Worm (Caenorhabditis elegans) whole organism, young adult: ENCODE data around the gene aptf-4.

Experiments used
- F23B12.7 ChIP-seq: sonication (generic microtip); optimal IDR thresholded peaks from 2 replicates; lab custom pipeline; 2017; ENCODE audit warnings: missing genetic modification characterization, mild to moderate bottlenecking, missing compliant biosample characterization, antibody characterized with exemption, moderate library complexity; ENCODE audit not compliant: insufficient read depth
- F39B2.1 ChIP-seq: fragments of 200-800 bp; sonication (Bioruptor generic); IDR thresholded peaks from 2 replicates; pipeline ENCODE4 v1.3.6; 2022; ENCODE audit warnings: missing genetic modification reagents, missing genetic modification characterization, missing compliant biosample characterization
- F55B11.4 ChIP-seq: sonication (generic microtip); optimal IDR thresholded peaks from 2 replicates; lab custom pipeline; 2016; ENCODE audit warnings: missing compliant biosample characterization, missing genetic modification characterization, borderline replicate concordance; ENCODE audit not compliant: insufficient read depth
- F57C9.4 ChIP-seq: sonication (generic microtip); optimal IDR thresholded peaks from 2 replicates; lab custom pipeline; 2017; ENCODE audit warnings: mild to moderate bottlenecking, missing genetic modification characterization, missing compliant biosample characterization
- K11D2.4 ChIP-seq: fragments of 200-800 bp; sonication (Bioruptor generic); IDR thresholded peaks from 2 replicates; pipeline ENCODE4 v1.3.6; 2022; ENCODE audit warnings: missing genetic modification reagents, missing genetic modification characterization, missing compliant biosample characterization
- Y53F4B.3 ChIP-seq: fragments of 200-800 bp; sonication (Bioruptor generic); IDR thresholded peaks from 2 replicates; pipeline ENCODE4 v1.3.6; 2022; ENCODE audit warnings: missing genetic modification reagents, missing genetic modification characterization, missing compliant biosample characterization
- ZK185.1 ChIP-seq: sonication (generic microtip); optimal IDR thresholded peaks from 2 replicates; lab custom pipeline; 2016; ENCODE audit warnings: mild to moderate bottlenecking, missing genetic modification characterization, missing compliant biosample characterization; ENCODE audit not compliant: poor library complexity, severe bottlenecking
- ama-1 ChIP-seq, 3 experiments: fragments of 150-350 bp in 1 of 3; sonication (generic microtip) in 2 of 3; optimal IDR thresholded peaks; 2 replicates each; lab custom pipeline; 2014 to 2018; ENCODE audit warnings: missing biosample characterization in 2 of 3, missing genetic modification characterization in 2 of 3, missing genetic modification reagents in 2 of 3
- atf-7 ChIP-seq: sonication (generic microtip); optimal IDR thresholded peaks from 2 replicates; lab custom pipeline; 2017; ENCODE audit warnings: mild to moderate bottlenecking, missing genetic modification characterization, missing compliant biosample characterization
- attf-5 ChIP-seq: fragments of 200-800 bp; sonication (Bioruptor generic); optimal IDR thresholded peaks from 2 replicates; lab custom pipeline; 2018; ENCODE audit warnings: mild to moderate bottlenecking, missing genetic modification characterization, missing compliant biosample characterization
- bed-1 ChIP-seq: fragments of 200-800 bp; sonication (Bioruptor generic); IDR thresholded peaks from 2 replicates; pipeline ENCODE4 v1.3.6; 2022; ENCODE audit warnings: missing genetic modification reagents, missing genetic modification characterization, missing compliant biosample characterization
- ccch-3 ChIP-seq: fragments of 200-800 bp; sonication (Bioruptor generic); optimal IDR thresholded peaks from 2 replicates; lab custom pipeline; 2018; ENCODE audit warnings: mild to moderate bottlenecking, missing genetic modification characterization, missing compliant biosample characterization
- cebp-1 ChIP-seq, 2 experiments: fragments of 200-800 bp in 1 of 2; sonication (Bioruptor generic) in 1 of 2; sonication (generic microtip) in 1 of 2; IDR thresholded peaks in 1 of 2; optimal IDR thresholded peaks in 1 of 2; 2 replicates each; pipeline versions ENCODE4 v1.3.6 to Lab custom; 2017 to 2022; ENCODE audit warnings: missing compliant biosample characterization in 2 of 2, missing genetic modification characterization in 2 of 2, mild to moderate bottlenecking in 1 of 2, missing genetic modification reagents in 1 of 2, moderate library complexity in 1 of 2
- cebp-2 ChIP-seq: fragments of 200-800 bp; sonication (Bioruptor generic); IDR thresholded peaks from 2 replicates; pipeline ENCODE4 v1.3.6; 2022; ENCODE audit warnings: missing genetic modification characterization, missing compliant biosample characterization
- ceh-58 ChIP-seq: fragments of 200-800 bp; sonication (Bioruptor generic); IDR thresholded peaks from 2 replicates; pipeline ENCODE4 v1.3.6; 2022; ENCODE audit warnings: missing genetic modification characterization, missing compliant biosample characterization
- ceh-79 ChIP-seq: sonication (generic microtip); optimal IDR thresholded peaks from 2 replicates; lab custom pipeline; 2017; ENCODE audit warnings: mild to moderate bottlenecking, missing genetic modification characterization, missing compliant biosample characterization
- chd-7 ChIP-seq: sonication (generic microtip); optimal IDR thresholded peaks from 2 replicates; lab custom pipeline; 2016; ENCODE audit warnings: mild to moderate bottlenecking, missing genetic modification characterization, moderate library complexity, missing compliant biosample characterization
- egrh-3 ChIP-seq: fragments of 200-800 bp; sonication (Bioruptor generic); IDR thresholded peaks from 2 replicates; pipeline ENCODE4 v1.3.6; 2022; ENCODE audit warnings: missing genetic modification reagents, missing genetic modification characterization, missing compliant biosample characterization
- ekl-4 ChIP-seq: fragments of 200-800 bp; sonication (Bioruptor generic); IDR thresholded peaks from 2 replicates; pipeline ENCODE4 v1.3.6; 2022; ENCODE audit warnings: missing genetic modification reagents, missing genetic modification characterization, missing compliant biosample characterization
- ets-4 ChIP-seq: fragments of 200-800 bp; sonication (Bioruptor generic); optimal IDR thresholded peaks from 2 replicates; lab custom pipeline; 2018; ENCODE audit warnings: mild to moderate bottlenecking, missing genetic modification characterization, missing compliant biosample characterization
- fkh-3 ChIP-seq: sonication (generic microtip); optimal IDR thresholded peaks from 2 replicates; lab custom pipeline; 2016; ENCODE audit warnings: mild to moderate bottlenecking, missing genetic modification characterization, missing compliant biosample characterization
- hlh-12 ChIP-seq: sonication (generic microtip); optimal IDR thresholded peaks from 2 replicates; lab custom pipeline; 2016; ENCODE audit warnings: missing genetic modification characterization, missing compliant biosample characterization
- hlh-26 ChIP-seq: fragments of 200-800 bp; sonication (Bioruptor generic); conservative IDR thresholded peaks from 2 replicates; pipeline ENCODE4 v1.3.6; 2022; ENCODE audit warnings: missing genetic modification reagents, missing genetic modification characterization, missing compliant biosample characterization
- hmg-1.2 ChIP-seq: fragments of 200-800 bp; sonication (Bioruptor generic); IDR thresholded peaks from 2 replicates; pipeline ENCODE4 v1.3.6; 2022; ENCODE audit warnings: missing genetic modification reagents, missing genetic modification characterization, missing compliant biosample characterization
- let-526 ChIP-seq: fragments of 200-800 bp; sonication (Bioruptor generic); IDR thresholded peaks from 2 replicates; pipeline ENCODE4 v1.3.6; 2022; ENCODE audit warnings: missing genetic modification reagents, missing genetic modification characterization, missing compliant biosample characterization
- let-607 ChIP-seq, 2 experiments: fragments of 200-800 bp in 1 of 2; sonication (Bioruptor generic) in 1 of 2; sonication (generic microtip) in 1 of 2; optimal IDR thresholded peaks; 2 replicates each; lab custom pipeline; 2016 to 2018; ENCODE audit warnings: mild to moderate bottlenecking in 2 of 2, missing compliant biosample characterization in 2 of 2, missing genetic modification characterization in 2 of 2, moderate library complexity in 2 of 2, missing genotype in 1 of 2
- lin-35 ChIP-seq, 3 experiments: fragments of 150-350 bp in 2 of 3; sonication (generic microtip) in 1 of 3; optimal IDR thresholded peaks; 2 replicates each; lab custom pipeline; 2014 to 2018; ENCODE audit warnings: missing biosample characterization in 3 of 3, missing genetic modification characterization in 3 of 3, missing genetic modification reagents in 3 of 3
- lin-54 ChIP-seq: fragments of 200-800 bp; sonication (Bioruptor generic); optimal IDR thresholded peaks from 2 replicates; lab custom pipeline; 2018; ENCODE audit warnings: mild to moderate bottlenecking, missing genetic modification characterization, missing compliant biosample characterization
- madf-10 ChIP-seq: sonication (generic microtip); optimal IDR thresholded peaks from 2 replicates; lab custom pipeline; 2016; ENCODE audit warnings: mild to moderate bottlenecking, missing genetic modification characterization, missing compliant biosample characterization
- madf-3 ChIP-seq: fragments of 200-800 bp; sonication (Bioruptor generic); IDR thresholded peaks from 2 replicates; pipeline ENCODE4 v1.3.6; 2022; ENCODE audit warnings: missing genetic modification reagents, missing genetic modification characterization, missing compliant biosample characterization
- mcd-1 ChIP-seq: fragments of 200-800 bp; sonication (Bioruptor generic); IDR thresholded peaks from 2 replicates; pipeline ENCODE4 v1.3.6; 2022; ENCODE audit warnings: missing genetic modification reagents, missing genetic modification characterization, missing compliant biosample characterization
- mel-28 ChIP-seq: sonication (generic microtip); optimal IDR thresholded peaks from 2 replicates; lab custom pipeline; 2016; ENCODE audit warnings: borderline replicate concordance, mild to moderate bottlenecking, missing genetic modification characterization, missing compliant biosample characterization
- mes-4 ChIP-seq: sonication (generic microtip); optimal IDR thresholded peaks from 2 replicates; lab custom pipeline; 2016; ENCODE audit warnings: missing genotype, missing genetic modification characterization, missing compliant biosample characterization
- nfya-1 ChIP-seq: sonication (generic microtip); optimal IDR thresholded peaks from 2 replicates; lab custom pipeline; 2017; ENCODE audit warnings: antibody characterized with exemption, missing compliant biosample characterization, missing genetic modification characterization, borderline replicate concordance; ENCODE audit not compliant: insufficient read depth
- nfya-2 ChIP-seq: fragments of 200-800 bp; sonication (Bioruptor generic); IDR thresholded peaks from 2 replicates; pipeline ENCODE4 v1.3.6; 2022; ENCODE audit warnings: missing genetic modification reagents, missing genetic modification characterization, missing compliant biosample characterization
- nhr-120 ChIP-seq: fragments of 200-800 bp; sonication (Bioruptor generic); IDR thresholded peaks from 2 replicates; pipeline ENCODE4 v1.3.6; 2022; ENCODE audit warnings: missing genetic modification characterization, missing compliant biosample characterization
- nhr-179 ChIP-seq: sonication (generic microtip); optimal IDR thresholded peaks from 2 replicates; lab custom pipeline; 2016; ENCODE audit warnings: mild to moderate bottlenecking, missing genetic modification characterization, missing compliant biosample characterization
- nhr-80 ChIP-seq: sonication (generic microtip); optimal IDR thresholded peaks from 2 replicates; lab custom pipeline; 2016; ENCODE audit warnings: missing genetic modification characterization, missing compliant biosample characterization
- rec-8 ChIP-seq, 2 experiments: sonication (generic microtip); optimal IDR thresholded peaks; 2 replicates each; lab custom pipeline; 2016; ENCODE audit warnings: mild to moderate bottlenecking in 2 of 2, missing genetic modification characterization in 2 of 2, missing genetic modification reagents in 2 of 2, missing genotype in 2 of 2, missing biosample characterization in 1 of 2, missing compliant biosample characterization in 1 of 2, moderate library complexity in 1 of 2
- repo-1 ChIP-seq: sonication (generic microtip); optimal IDR thresholded peaks from 2 replicates; lab custom pipeline; 2017; ENCODE audit warnings: mild to moderate bottlenecking, missing genetic modification characterization, missing compliant biosample characterization
- snpc-1.3 ChIP-seq: sonication (generic microtip); optimal IDR thresholded peaks from 2 replicates; lab custom pipeline; 2017; ENCODE audit warnings: missing genetic modification characterization, mild to moderate bottlenecking, missing compliant biosample characterization, antibody characterized with exemption, moderate library complexity, missing genotype, missing genetic modification reagents; ENCODE audit not compliant: insufficient read depth
- snpc-4 ChIP-seq, 5 experiments: fragments of 150-350 bp in 1 of 5; sonication (generic microtip) in 4 of 5; optimal IDR thresholded peaks; 2 replicates each; lab custom pipeline; 2014 to 2018; ENCODE audit warnings: missing genetic modification characterization in 5 of 5, missing biosample characterization in 3 of 5, antibody characterized with exemption in 2 of 5, mild to moderate bottlenecking in 2 of 5, missing compliant biosample characterization in 2 of 5, missing genotype in 2 of 5, moderate library complexity in 2 of 5, missing genetic modification reagents in 1 of 5
- tbp1 ChIP-seq: fragments of 200-800 bp; sonication (Bioruptor generic); optimal IDR thresholded peaks from 2 replicates; lab custom pipeline; 2018; ENCODE audit warnings: mild to moderate bottlenecking, missing genetic modification characterization, missing compliant biosample characterization
- unc-62 ChIP-seq: fragments of 150-350 bp; optimal IDR thresholded peaks from 2 replicates; lab custom pipeline; 2014; ENCODE audit warnings: missing biosample characterization, missing genetic modification reagents, missing genetic modification characterization
- xnd-1 ChIP-seq: sonication (generic microtip); optimal IDR thresholded peaks from 2 replicates; lab custom pipeline; 2016; ENCODE audit warnings: missing genotype, missing genetic modification reagents, missing genetic modification characterization, missing compliant biosample characterization
- zim-3 ChIP-seq: sonication (generic microtip); optimal IDR thresholded peaks from 2 replicates; lab custom pipeline; 2017; ENCODE audit warnings: mild to moderate bottlenecking, missing genetic modification characterization, moderate library complexity, missing compliant biosample characterization

The aptf-4 gene

DNA sequence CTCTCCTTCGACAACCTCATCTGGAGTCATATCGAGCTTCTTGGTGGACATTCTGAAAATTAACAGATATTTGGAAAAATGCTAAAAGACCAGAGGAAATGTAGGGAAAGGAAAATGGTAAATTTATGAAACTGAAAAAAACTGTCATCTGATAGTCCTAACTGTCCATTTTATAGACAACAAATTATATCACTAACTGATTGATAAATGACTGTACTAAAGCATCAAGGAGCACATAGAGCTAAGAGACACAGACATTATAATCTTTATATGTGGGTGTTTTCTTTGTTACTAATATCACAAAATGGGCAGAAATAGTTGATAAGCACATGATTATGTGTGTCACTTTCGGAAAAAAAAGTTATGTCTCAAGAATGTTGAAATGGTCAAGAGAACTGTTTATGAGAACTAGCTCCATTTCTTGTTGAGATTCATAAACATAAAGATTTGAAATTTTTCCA is 23.9 kb upstream of the aptf-4 start, which contains the start of gene F54C9.3:
Gene F54C9.3, minus strand, starts transcription at position 51 of the 461 bp plus-strand sequence.
- no peak for TF ChIP-seq madf-3 (GFP tag; lab: Robert Waterston, UW)
- no peak for TF ChIP-seq cebp-2 (GFP tag; lab: Robert Waterston, UW)
- no peak for TF ChIP-seq lin-35 (GFP tag; optimal IDR thresholded peaks at IDR 0.05; lab: Kevin White, UChicago)
- TF ChIP-seq ceh-79 = no peak
- TF ChIP-seq nhr-120 (GFP tag; lab: Robert Waterston, UW) = no peak
- no peak for TF ChIP-seq nhr-179
- no peak for TF ChIP-seq F57C9.4
- no peak for TF ChIP-seq nfya-2 (GFP tag; lab: Robert Waterston, UW)
- TF ChIP-seq K11D2.4 (GFP tag; lab: Robert Waterston, UW) = no peak
- no peak for TF ChIP-seq snpc-1.3
- no peak for TF ChIP-seq bed-1 (GFP tag; lab: Robert Waterston, UW)
- no peak for TF ChIP-seq ama-1 (optimal IDR thresholded peaks at IDR 0.05; lab: Kevin White, UChicago)
- no peak for TF ChIP-seq ama-1 (GFP tag; optimal IDR thresholded peaks at IDR 0.05; lab: Kevin White, UChicago)
- TF ChIP-seq ets-4 = peak; percentile 7
- TF ChIP-seq mcd-1 (GFP tag; lab: Robert Waterston, UW) = 0 out of 2 replicates have a peak, but pooled peaks have one; percentile 19
- TF ChIP-seq snpc-4 (GFP tag; optimal IDR thresholded peaks at IDR 0.05; lab: Kevin White, UChicago) = no peak
- TF ChIP-seq snpc-4 (tag; optimal IDR thresholded peaks at IDR 0.05; lab: Kevin White, UChicago) = no peak
- no peak for TF ChIP-seq ccch-3 (GFP tag; lab: Kevin White, UChicago)
- no peak for TF ChIP-seq F55B11.4 (tag; lab: Kevin White, UChicago)
- TF ChIP-seq repo-1 (tag; lab: Kevin White, UChicago) = no peak
- peak; percentile 44; the same call in 1 of the 2 replicates for TF ChIP-seq hmg-1.2 (GFP tag; lab: Robert Waterston, UW)
- peak in 1 of 2 experiments; percentile 74 for TF ChIP-seq let-607 (tag; optimal IDR thresholded peaks at IDR 0.05; lab: Kevin White, UChicago)
- TF ChIP-seq F39B2.1 (GFP tag; lab: Robert Waterston, UW) = no peak
- no peak for TF ChIP-seq ZK185.1 (tag; lab: Kevin White, UChicago)
- TF ChIP-seq nhr-80 (tag; lab: Kevin White, UChicago) = peak; percentile 93
- no peak for TF ChIP-seq atf-7 (tag; lab: Kevin White, UChicago)
- TF ChIP-seq ceh-58 (GFP tag; lab: Robert Waterston, UW) = no peak
- TF ChIP-seq Y53F4B.3 (GFP tag; lab: Robert Waterston, UW) = no peak
- no peak for TF ChIP-seq nfya-1 (tag; lab: Kevin White, UChicago)
- TF ChIP-seq hlh-12 (tag; lab: Kevin White, UChicago) = no peak
- TF ChIP-seq unc-62 = peak; percentile 66
- no peak; the same call in 1 of the 2 replicates for TF ChIP-seq let-526
- TF ChIP-seq zim-3 (tag; lab: Kevin White, UChicago) = no peak
- TF ChIP-seq cebp-1 (GFP tag; IDR thresholded peaks at IDR 0.05; lab: Robert Waterston, UW) = no peak; the same call in 1 of the 2 replicates
- TF ChIP-seq cebp-1 (tag; optimal IDR thresholded peaks at IDR 0.05; lab: Kevin White, UChicago) = peak; percentile 47
- peak; percentile 12 for TF ChIP-seq madf-10 (tag; lab: Kevin White, UChicago)
- no peak for TF ChIP-seq F23B12.7 (tag; lab: Kevin White, UChicago)
- TF ChIP-seq hlh-26 (GFP tag; lab: Robert Waterston, UW) = no peak
- TF ChIP-seq xnd-1 (tag; lab: Kevin White, UChicago) = no peak
- no peak for TF ChIP-seq egrh-3 (GFP tag; lab: Robert Waterston, UW)
- no peak for TF ChIP-seq tbp1 (GFP tag; lab: Kevin White, UChicago)
- no peak for TF ChIP-seq rec-8 (tag; optimal IDR thresholded peaks at IDR 0.05; lab: Kevin White, UChicago)
- TF ChIP-seq attf-5 (GFP tag; lab: Kevin White, UChicago) = peak; percentile 57
- TF ChIP-seq ekl-4 (GFP tag; lab: Robert Waterston, UW) = no peak
- TF ChIP-seq mes-4 (tag; lab: Kevin White, UChicago) = no peak
- TF ChIP-seq chd-7 (tag; lab: Kevin White, UChicago) = no peak
- TF ChIP-seq mel-28 (tag; lab: Kevin White, UChicago) = no peak
- TF ChIP-seq fkh-3 (tag; lab: Kevin White, UChicago) = no peak
- no peak for TF ChIP-seq lin-54 (GFP tag; lab: Kevin White, UChicago)
